Fruit fly (Drosophila melanogaster) whole organism, prepupa: ENCODE measurements around the gene Dph2.

ENCODE experiments used
- CG6276 ChIP-seq: fragments of 200-800 bp; sonication (Bioruptor generic); optimal IDR thresholded peaks from 2 replicates; lab custom pipeline; 2017; ENCODE audit warnings: missing biosample characterization, mild to moderate bottlenecking, missing genetic modification characterization
- CG6808 ChIP-seq: fragments of 200-800 bp; sonication (Bioruptor generic); optimal IDR thresholded peaks from 3 replicates; lab custom pipeline; 2017; ENCODE audit warnings: missing biosample characterization, missing genetic modification characterization, mild to moderate bottlenecking, moderate library complexity, missing genetic modification reagents
- CG8632 ChIP-seq: fragments of 200-800 bp; sonication (Bioruptor generic); optimal IDR thresholded peaks from 3 replicates; lab custom pipeline; 2016; ENCODE audit warnings: missing biosample characterization, missing genetic modification characterization
- CG9139 ChIP-seq: fragments of 200-800 bp; sonication (Bioruptor generic); optimal IDR thresholded peaks from 3 replicates; lab custom pipeline; 2017; ENCODE audit warnings: missing biosample characterization, mild to moderate bottlenecking, missing genetic modification characterization
- OdsH ChIP-seq: fragments of 200-800 bp; sonication (Bioruptor generic); optimal IDR thresholded peaks from 3 replicates; lab custom pipeline; 2016; ENCODE audit warnings: missing biosample characterization, missing genetic modification characterization
- Sox102F ChIP-seq: fragments of 200-800 bp; sonication (Bioruptor generic); optimal IDR thresholded peaks from 2 replicates; lab custom pipeline; 2016; ENCODE audit warnings: missing biosample characterization, mild to moderate bottlenecking, missing genetic modification characterization
- cyc ChIP-seq: fragments of 200-800 bp; sonication (Bioruptor generic); optimal IDR thresholded peaks from 3 replicates; lab custom pipeline; 2016; ENCODE audit warnings: missing biosample characterization, missing genetic modification characterization
- eg ChIP-seq: fragments of 200-800 bp; sonication (Bioruptor generic); IDR thresholded peaks from 3 replicates; pipeline ENCODE4 v1.3.6; 2022; ENCODE audit warnings: missing biosample characterization, missing genetic modification characterization
- svp ChIP-seq: fragments of 200-800 bp; sonication (Bioruptor generic); peaks from one replicate; lab custom pipeline; 2016; ENCODE audit warnings: missing biosample characterization, missing genetic modification characterization

DNA sequence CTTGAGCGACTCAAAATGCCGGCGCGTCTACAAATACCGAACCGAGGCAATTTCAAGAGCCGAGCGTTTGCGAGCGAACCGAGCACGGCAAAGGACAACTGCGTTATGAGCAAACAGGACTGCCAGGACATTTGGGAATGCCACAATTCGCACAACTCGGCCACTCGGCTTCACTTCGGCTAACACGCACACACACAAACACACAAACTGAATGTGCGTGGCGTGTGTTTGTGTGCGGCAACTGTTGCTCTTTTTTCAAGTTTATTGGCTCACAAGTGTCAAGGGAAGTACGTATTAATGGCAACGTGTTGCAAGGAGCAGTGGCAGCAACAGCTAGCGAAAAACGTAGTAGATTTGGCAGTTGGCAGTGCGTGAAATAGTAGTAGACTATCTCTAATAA, 20.4 kb downstream of the Dph2 start:
- no peak for TF ChIP-seq cyc (GFP tag; lab: Kevin White, UChicago)
- TF ChIP-seq eg (GFP tag; lab: Robert Waterston, UW), result no peak
- no peak for TF ChIP-seq OdsH
- TF ChIP-seq CG6276 (GFP tag; lab: Kevin White, UChicago), result no peak
- TF ChIP-seq CG9139 (GFP tag; lab: Kevin White, UChicago), result no peak
- TF ChIP-seq Sox102F (GFP tag; lab: Kevin White, UChicago), result no peak
- TF ChIP-seq CG8632 (GFP tag; lab: Kevin White, UChicago), result no peak
- TF ChIP-seq CG6808, result no peak
- TF ChIP-seq svp, result no peak
